Fruit fly (Drosophila melanogaster) whole organism, prepupa: ENCODE measurements around the gene Mst85C.

Experiments used
- Blimp-1 ChIP-seq: fragments of 200-800 bp; sonication (Bioruptor generic); optimal IDR thresholded peaks from 3 replicates; lab custom pipeline; 2017; ENCODE audit warnings: missing biosample characterization, missing genetic modification characterization, mild to moderate bottlenecking, moderate library complexity, missing genetic modification reagents
- CG10631 ChIP-seq: fragments of 200-800 bp; sonication (Bioruptor generic); optimal IDR thresholded peaks from 2 replicates; lab custom pipeline; 2016; ENCODE audit warnings: missing biosample characterization, missing genetic modification characterization
- CG34406 ChIP-seq: fragments of 200-800 bp; sonication (Bioruptor generic); optimal IDR thresholded peaks from 3 replicates; lab custom pipeline; 2016; ENCODE audit warnings: missing biosample characterization, missing genetic modification characterization
- Eip93F ChIP-seq: fragments of 200-800 bp; sonication (Bioruptor generic); optimal IDR thresholded peaks from 2 replicates; lab custom pipeline; 2016; ENCODE audit warnings: missing biosample characterization, mild to moderate bottlenecking, missing genetic modification characterization
- Met ChIP-seq: fragments of 200-800 bp; sonication (Bioruptor generic); optimal IDR thresholded peaks from 3 replicates; lab custom pipeline; 2016; ENCODE audit warnings: missing biosample characterization, missing genetic modification characterization
- fd85E ChIP-seq: fragments of 200-800 bp; sonication (Bioruptor generic); optimal IDR thresholded peaks from 3 replicates; lab custom pipeline; 2016; ENCODE audit warnings: missing biosample characterization, missing genetic modification characterization

- no peak for TF ChIP-seq fd85E (GFP tag; lab: Kevin White, UChicago)
- no peak for TF ChIP-seq Eip93F (GFP tag; lab: Kevin White, UChicago)
- no peak for TF ChIP-seq Met
- TF ChIP-seq CG10631 (GFP tag; lab: Kevin White, UChicago): no peak
- no peak for TF ChIP-seq CG34406 (GFP tag; lab: Kevin White, UChicago)
- TF ChIP-seq Blimp-1: no peak
Measured at dm6 chr3R:9030750-9031128, 17.7 kb upstream of the Mst85C start.
